Fruit fly (Drosophila melanogaster): ENCODE measurements around the gene TotZ.

DNA sequence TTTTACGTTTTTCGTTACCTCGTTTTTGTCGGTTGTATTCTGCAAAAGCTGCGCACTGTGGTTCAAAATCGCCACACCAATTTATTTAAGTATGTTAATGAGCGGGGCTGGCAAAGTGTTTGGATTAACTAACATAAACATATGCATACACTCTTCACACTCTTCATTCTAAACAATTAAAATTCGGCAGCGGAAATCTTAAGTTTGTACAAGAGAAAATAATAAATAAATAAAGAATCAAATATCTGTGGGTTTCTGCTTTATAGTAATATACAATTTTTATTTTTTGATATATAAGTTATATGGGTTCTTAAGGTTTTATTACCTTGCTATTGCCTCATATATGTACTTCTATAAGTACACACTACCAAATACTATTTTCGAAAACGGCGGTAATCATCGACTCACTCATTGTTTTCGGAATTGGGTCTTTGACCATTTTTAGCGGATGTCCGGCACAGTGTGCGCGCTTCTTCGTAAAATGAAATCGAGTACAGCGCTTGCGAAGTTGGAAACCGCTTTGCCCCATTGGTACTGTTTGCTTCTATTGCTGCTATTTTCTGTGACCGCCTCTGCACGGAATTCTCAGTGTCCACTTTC, 41.2 kb upstream of the TotZ start:
- no peak for TF ChIP-seq ttk (optimal IDR thresholded peaks at IDR 0.05)
- TF ChIP-seq Myc (optimal IDR thresholded peaks at IDR 0.05) = no peak
- no peak for TF ChIP-seq h (optimal IDR thresholded peaks at IDR 0.05)
- no peak for TF ChIP-seq insv (optimal IDR thresholded peaks at IDR 0.05)
- TF ChIP-seq Sin3A (optimal IDR thresholded peaks at IDR 0.05) = no peak
- TF ChIP-seq psq (optimal IDR thresholded peaks at IDR 0.05) = no peak

Measured in Kc167 (cell line).